Worm (Caenorhabditis elegans) whole organism, L2 larva: Measurements from ENCODE around the gene Y32H12A.6.

Experiments
- F13H6.1 ChIP-seq: sonication (generic microtip); optimal IDR thresholded peaks from 2 replicates; lab custom pipeline; 2016; ENCODE audit warnings: missing genetic modification characterization, missing compliant biosample characterization
- ama-1 ChIP-seq: fragments of 150-350 bp; optimal IDR thresholded peaks from 2 replicates; lab custom pipeline; 2018; ENCODE audit warnings: inconsistent platforms
- blmp-1 ChIP-seq: sonication (generic microtip); optimal IDR thresholded peaks from 2 replicates; lab custom pipeline; 2017; ENCODE audit warnings: missing genetic modification characterization, mild to moderate bottlenecking, missing compliant biosample characterization, antibody characterized with exemption, moderate library complexity; ENCODE audit not compliant: insufficient read depth
- elt-3 ChIP-seq: sonication (generic microtip); optimal IDR thresholded peaks from 2 replicates; lab custom pipeline; 2017; ENCODE audit warnings: missing biosample characterization, missing genetic modification characterization
- lin-13 ChIP-seq: fragments of 150-350 bp; optimal IDR thresholded peaks from 2 replicates; lab custom pipeline; 2014; ENCODE audit warnings: missing biosample characterization, missing genetic modification reagents, missing genetic modification characterization
- mab-5 ChIP-seq: fragments of 150-350 bp; optimal IDR thresholded peaks from 2 replicates; lab custom pipeline; 2014; ENCODE audit warnings: missing biosample characterization, missing genetic modification characterization
- nhr-77 ChIP-seq: fragments of 150-350 bp; optimal IDR thresholded peaks from 2 replicates; lab custom pipeline; 2014; ENCODE audit warnings: missing biosample characterization, missing genetic modification characterization
- skn-1 ChIP-seq: sonication (generic microtip); optimal IDR thresholded peaks from 2 replicates; lab custom pipeline; 2017; ENCODE audit warnings: missing biosample characterization, missing genetic modification characterization
- unc-39 ChIP-seq: fragments of 150-350 bp; optimal IDR thresholded peaks from 2 replicates; lab custom pipeline; 2014; ENCODE audit warnings: missing biosample characterization, missing genetic modification characterization
- zag-1 ChIP-seq: fragments of 150-350 bp; optimal IDR thresholded peaks from 2 replicates; lab custom pipeline; 2014; ENCODE audit warnings: missing biosample characterization, missing genetic modification characterization
- ztf-11 ChIP-seq: sonication (generic microtip); optimal IDR thresholded peaks from 2 replicates; lab custom pipeline; 2017; ENCODE audit warnings: missing biosample characterization, missing genetic modification characterization

ce11 chrIII:5341382-5341781 lies 40.6 kb downstream of the Y32H12A.6 start, which contains the start of gene ZK121.2:
- TF ChIP-seq mab-5 (tag; lab: Kevin White, UChicago) = no peak
- no peak for TF ChIP-seq elt-3 (tag; lab: Kevin White, UChicago)
- TF ChIP-seq ztf-11 (tag; lab: Kevin White, UChicago) = no peak
- TF ChIP-seq skn-1 (tag; lab: Kevin White, UChicago) = no peak
- TF ChIP-seq F13H6.1 = no peak
- no peak for TF ChIP-seq zag-1 (tag; lab: Kevin White, UChicago)
- TF ChIP-seq unc-39 (tag; lab: Kevin White, UChicago) = no peak
- no peak for TF ChIP-seq ama-1 (lab: Kevin White, UChicago)
- no peak for TF ChIP-seq nhr-77
- no peak for TF ChIP-seq blmp-1
- no peak for TF ChIP-seq lin-13 (GFP tag; lab: Kevin White, UChicago)
